Worm (Caenorhabditis elegans) whole organism, late embryonic: ENCODE data around the gene M04B2.7.

Experiments used
- K09A11.1 ChIP-seq: sonication (generic microtip); optimal IDR thresholded peaks from 2 replicates; lab custom pipeline; 2017; ENCODE audit warnings: antibody characterized with exemption, mild to moderate bottlenecking, missing genetic modification characterization, missing compliant biosample characterization; ENCODE audit not compliant: insufficient read depth
- T23F11.4 ChIP-seq: fragments of 200-800 bp; sonication (Bioruptor generic); optimal IDR thresholded peaks from 2 replicates; lab custom pipeline; 2018; ENCODE audit warnings: mild to moderate bottlenecking, missing genetic modification characterization, missing compliant biosample characterization
- ceh-18 ChIP-seq: sonication (generic microtip); optimal IDR thresholded peaks from 2 replicates; lab custom pipeline; 2016; ENCODE audit warnings: missing genetic modification characterization, missing compliant biosample characterization
- ceh-19 ChIP-seq: fragments of 200-800 bp; sonication (Bioruptor generic); optimal IDR thresholded peaks from 2 replicates; lab custom pipeline; 2018; ENCODE audit warnings: mild to moderate bottlenecking, missing genetic modification characterization, missing compliant biosample characterization
- ceh-2 ChIP-seq: sonication (generic microtip); optimal IDR thresholded peaks from 2 replicates; lab custom pipeline; 2016; ENCODE audit warnings: missing genotype, missing genetic modification characterization, missing compliant biosample characterization
- ceh-30 ChIP-seq: fragments of 150-350 bp; optimal IDR thresholded peaks from 2 replicates; lab custom pipeline; 2014; ENCODE audit warnings: missing biosample characterization, missing genetic modification characterization
- ceh-31 ChIP-seq: sonication (generic microtip); optimal IDR thresholded peaks from 2 replicates; lab custom pipeline; 2016; ENCODE audit warnings: missing genetic modification characterization, missing compliant biosample characterization
- ceh-48 ChIP-seq: sonication (generic microtip); optimal IDR thresholded peaks from 2 replicates; lab custom pipeline; 2016; ENCODE audit warnings: missing genetic modification characterization, inconsistent platforms, missing compliant biosample characterization
- dmd-4 ChIP-seq: sonication (generic microtip); optimal IDR thresholded peaks from 2 replicates; lab custom pipeline; 2016; ENCODE audit warnings: borderline replicate concordance, missing genetic modification characterization, missing compliant biosample characterization
- dve-1 ChIP-seq: sonication (generic microtip); optimal IDR thresholded peaks from 2 replicates; lab custom pipeline; 2017; ENCODE audit warnings: antibody characterized with exemption, mild to moderate bottlenecking, missing genetic modification characterization, missing compliant biosample characterization
- elt-2 ChIP-seq: sonication (generic microtip); optimal IDR thresholded peaks from 2 replicates; lab custom pipeline; 2016; ENCODE audit warnings: missing genetic modification reagents, missing genetic modification characterization, missing compliant biosample characterization
- elt-4 ChIP-seq: sonication (generic microtip); optimal IDR thresholded peaks from 2 replicates; lab custom pipeline; 2016; ENCODE audit warnings: missing genetic modification characterization, missing compliant biosample characterization
- ets-4 ChIP-seq: sonication (generic microtip); optimal IDR thresholded peaks from 2 replicates; lab custom pipeline; 2016; ENCODE audit warnings: missing genetic modification characterization, missing compliant biosample characterization
- fax-1 ChIP-seq: sonication (generic microtip); optimal IDR thresholded peaks from 2 replicates; lab custom pipeline; 2016; ENCODE audit warnings: missing genotype, missing genetic modification characterization, missing compliant biosample characterization
- gmeb-2 ChIP-seq: sonication (generic microtip); optimal IDR thresholded peaks from 2 replicates; lab custom pipeline; 2016; ENCODE audit warnings: missing genetic modification characterization, inconsistent platforms, missing compliant biosample characterization
- hlh-30 ChIP-seq: sonication (generic microtip); optimal IDR thresholded peaks from 2 replicates; lab custom pipeline; 2017; ENCODE audit warnings: antibody characterized with exemption, missing genetic modification characterization, missing compliant biosample characterization; ENCODE audit not compliant: insufficient read depth
- hlh-8 ChIP-seq: sonication (generic microtip); optimal IDR thresholded peaks from 2 replicates; lab custom pipeline; 2016; ENCODE audit warnings: missing genotype, missing genetic modification characterization, missing compliant biosample characterization
- lin-11 ChIP-seq: fragments of 200-800 bp; sonication (Bioruptor generic); optimal IDR thresholded peaks from 2 replicates; lab custom pipeline; 2018; ENCODE audit warnings: mild to moderate bottlenecking, missing genetic modification characterization, missing compliant biosample characterization
- madf-2 ChIP-seq: sonication (generic microtip); optimal IDR thresholded peaks from 2 replicates; lab custom pipeline; 2017; ENCODE audit warnings: missing genetic modification characterization, missing compliant biosample characterization
- nfya-1 ChIP-seq: sonication (generic microtip); optimal IDR thresholded peaks from 2 replicates; lab custom pipeline; 2017; ENCODE audit warnings: missing genetic modification characterization, mild to moderate bottlenecking, missing compliant biosample characterization, antibody characterized with exemption, moderate library complexity
- npax-4 ChIP-seq: sonication (generic microtip); optimal IDR thresholded peaks from 2 replicates; lab custom pipeline; 2016; ENCODE audit warnings: missing genetic modification characterization, missing compliant biosample characterization
- odd-2 ChIP-seq: sonication (generic microtip); optimal IDR thresholded peaks from 2 replicates; lab custom pipeline; 2017; ENCODE audit warnings: antibody characterized with exemption, mild to moderate bottlenecking, missing genetic modification characterization, missing compliant biosample characterization
- pag-3 ChIP-seq: sonication (generic microtip); optimal IDR thresholded peaks from 2 replicates; lab custom pipeline; 2016; ENCODE audit warnings: missing compliant biosample characterization, missing genetic modification characterization, borderline replicate concordance
- pha-2 ChIP-seq: sonication (generic microtip); optimal IDR thresholded peaks from 2 replicates; lab custom pipeline; 2017; ENCODE audit warnings: mild to moderate bottlenecking, missing genetic modification characterization, missing compliant biosample characterization
- pros-1 ChIP-seq: fragments of 150-350 bp; optimal IDR thresholded peaks from 2 replicates; lab custom pipeline; 2014; ENCODE audit warnings: missing biosample characterization, missing genetic modification reagents, missing genetic modification characterization
- ref-2 ChIP-seq: sonication (generic microtip); optimal IDR thresholded peaks from 2 replicates; lab custom pipeline; 2016; ENCODE audit warnings: missing genetic modification characterization, missing compliant biosample characterization
- rnt-1 ChIP-seq: sonication (generic microtip); optimal IDR thresholded peaks from 2 replicates; lab custom pipeline; 2016; ENCODE audit warnings: missing genetic modification characterization, missing compliant biosample characterization
- sox-2 ChIP-seq: fragments of 200-800 bp; sonication (Bioruptor generic); IDR thresholded peaks from 2 replicates; pipeline ENCODE4 v1.3.6; 2022; ENCODE audit warnings: missing genetic modification reagents, missing genetic modification characterization, missing compliant biosample characterization
- sox-4 ChIP-seq: sonication (generic microtip); optimal IDR thresholded peaks from 2 replicates; lab custom pipeline; 2017; ENCODE audit warnings: mild to moderate bottlenecking, missing genetic modification characterization, inconsistent platforms, missing compliant biosample characterization
- unc-42 ChIP-seq: sonication (generic microtip); optimal IDR thresholded peaks from 2 replicates; lab custom pipeline; 2016; ENCODE audit warnings: missing genotype, missing genetic modification characterization, missing compliant biosample characterization
- unc-55 ChIP-seq: sonication (generic microtip); optimal IDR thresholded peaks from 2 replicates; lab custom pipeline; 2017; ENCODE audit warnings: missing biosample characterization, missing genetic modification reagents, missing genetic modification characterization
- unc-86 ChIP-seq: sonication (generic microtip); optimal IDR thresholded peaks from 2 replicates; lab custom pipeline; 2016; ENCODE audit warnings: missing genetic modification characterization, missing compliant biosample characterization
- zip-5 ChIP-seq: sonication (generic microtip); optimal IDR thresholded peaks from 2 replicates; lab custom pipeline; 2016; ENCODE audit warnings: missing genetic modification characterization, missing compliant biosample characterization
- ztf-16 ChIP-seq: sonication (generic microtip); optimal IDR thresholded peaks from 2 replicates; lab custom pipeline; 2017; ENCODE audit warnings: missing genetic modification characterization, missing compliant biosample characterization

The M04B2.7 gene

DNA sequence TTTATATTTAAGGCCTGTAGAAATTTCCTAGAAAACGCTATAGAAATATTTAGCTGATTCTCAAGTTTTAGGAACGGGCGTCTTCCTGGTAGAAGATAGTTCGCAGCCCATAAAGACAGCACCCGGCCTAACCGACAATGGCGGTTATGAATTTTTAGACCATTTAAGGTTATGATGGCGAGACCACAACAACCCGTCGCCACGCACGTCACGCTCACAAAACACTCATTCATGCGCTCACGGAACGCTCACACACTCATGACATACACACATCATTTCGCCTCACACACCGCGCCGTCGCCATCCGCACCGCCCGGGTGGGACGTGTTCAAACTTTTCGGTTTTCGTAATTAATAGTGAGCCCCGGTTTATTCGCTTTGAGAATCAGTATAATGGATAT is 24.9 kb downstream of the M04B2.7 start:
- peak; percentile 1 for TF ChIP-seq hlh-30 (tag; lab: Kevin White, UChicago)
- no peak for TF ChIP-seq hlh-8
- TF ChIP-seq gmeb-2: no peak
- no peak for TF ChIP-seq pros-1
- no peak for TF ChIP-seq lin-11 (tag; lab: Kevin White, UChicago)
- TF ChIP-seq ets-4: no peak
- TF ChIP-seq npax-4: no peak

ce11 chrIV:11522225-11522952 is 26.2 kb downstream of the M04B2.7 start:
- peak; percentile 24 for TF ChIP-seq unc-55 (GFP tag; lab: Kevin White, UChicago)
- peak; percentile 22 for TF ChIP-seq ceh-31 (tag; lab: Kevin White, UChicago)
- TF ChIP-seq madf-2 (tag; lab: Kevin White, UChicago): peak; percentile 99
- TF ChIP-seq nfya-1: peak; percentile 49
- TF ChIP-seq ceh-48 (tag; lab: Kevin White, UChicago): peak; percentile 16
- peak; percentile 6 for TF ChIP-seq ref-2 (tag; lab: Kevin White, UChicago)
- peak; percentile 21 for TF ChIP-seq dve-1 (tag; lab: Kevin White, UChicago)
- no peak for TF ChIP-seq dmd-4 (tag; lab: Kevin White, UChicago)
- TF ChIP-seq sox-4 (tag; lab: Kevin White, UChicago): no peak
- TF ChIP-seq ceh-18 (tag; lab: Kevin White, UChicago): peak; percentile 37

DNA sequence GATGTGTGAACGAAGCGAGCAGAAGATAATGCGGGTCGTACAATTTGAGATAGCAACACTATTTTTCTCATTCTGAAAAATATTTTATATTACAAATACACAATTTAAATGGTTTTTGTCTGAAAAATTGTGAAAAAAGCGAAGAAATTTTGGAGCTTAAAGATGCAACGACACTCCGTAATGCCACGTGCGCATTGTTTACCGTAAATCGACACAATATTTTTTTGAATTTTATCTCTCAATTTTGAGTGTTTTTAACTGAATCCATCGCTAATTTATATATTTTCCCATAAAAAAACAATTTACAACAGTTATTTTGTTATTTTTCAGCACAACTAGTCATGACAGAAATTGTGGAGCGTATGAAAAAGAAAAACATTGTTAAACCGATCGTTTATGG is 27.6 kb downstream of the M04B2.7 start, which contains the start of the genes M04B2.4 and gfl-1:
Gene M04B2.4 (minus strand): TSS at position 72 of the 400 bp plus-strand sequence.
Gene gfl-1 (plus strand): TSS at position 331 of the 400 bp plus-strand sequence.
- TF ChIP-seq nfya-1: peak; percentile 7
- no peak for TF ChIP-seq ceh-30 (tag; lab: Kevin White, UChicago)
- peak; percentile 36 for TF ChIP-seq elt-2 (tag; lab: Kevin White, UChicago)

ce11 chrIV:11510664-11511063 is 37.9 kb downstream of the M04B2.7 start, which contains the start of gene M04B2.6:
Gene M04B2.6 (minus strand): TSS chrIV:11510764.
- no peak for TF ChIP-seq rnt-1
- TF ChIP-seq unc-42 (tag; lab: Kevin White, UChicago): peak; percentile 0

DNA sequence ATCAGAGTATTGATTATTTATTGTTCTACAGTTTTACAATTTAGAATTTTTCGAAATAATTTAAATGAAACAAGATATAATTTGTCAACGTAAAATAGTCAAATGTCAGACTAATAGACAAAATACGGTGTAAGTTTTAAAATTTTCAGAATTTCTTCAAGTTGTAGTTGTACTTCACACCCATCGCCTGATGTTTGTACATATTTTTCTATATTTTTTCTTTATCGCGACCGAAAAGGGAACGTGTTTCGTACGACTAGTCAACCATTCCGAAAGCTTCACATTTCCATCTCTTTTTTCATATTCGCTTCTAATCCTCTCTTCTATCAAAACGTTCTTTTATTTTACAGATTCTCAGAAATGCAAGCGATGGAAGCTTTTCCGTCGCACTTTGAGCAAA is 44.2 kb downstream of the M04B2.7 start, which contains the start of gene twk-25:
Gene twk-25 (plus strand): TSS at position 301 of the 400 bp plus-strand sequence.
- TF ChIP-seq rnt-1 (no peak), gmeb-2 (no peak), unc-86 (tag; lab: Kevin White, UChicago) (no peak), T23F11.4 (GFP tag; lab: Kevin White, UChicago) (no peak), pha-2 (tag; lab: Kevin White, UChicago) (no peak), zip-5 (tag; lab: Kevin White, UChicago) (no peak), sox-2 (GFP tag; lab: Robert Waterston, UW) (no peak), ceh-2 (tag; lab: Kevin White, UChicago) (no peak), elt-4 (tag; lab: Kevin White, UChicago) (no peak), ztf-16 (tag; lab: Kevin White, UChicago) (no peak), ceh-19 (no peak), ceh-30 (tag; lab: Kevin White, UChicago) (no peak), nfya-1 (no peak), ets-4 (no peak), pag-3 (no peak), fax-1 (tag; lab: Kevin White, UChicago) (no peak), elt-2 (tag; lab: Kevin White, UChicago) (no peak), odd-2 (tag; lab: Kevin White, UChicago) (no peak), K09A11.1 (tag; lab: Kevin White, UChicago) (no peak)
